Fruit fly (Drosophila melanogaster): ENCODE measurements around the gene CG31287.

Gene CG31287

dm6 chr3R:16231385-16232307, 28.5 kb downstream of the CG31287 start (continued):
- peak; percentile 55 for TF ChIP-seq fkh (GFP tag; optimal IDR thresholded peaks at IDR 0.05)
- peak; percentile 48 for TF ChIP-seq CG8319 (GFP tag; optimal IDR thresholded peaks at IDR 0.05)
- peak; percentile 88 for TF ChIP-seq Eip78C (GFP tag)
- TF ChIP-seq Sox14 (GFP tag; optimal IDR thresholded peaks at IDR 0.05), result peak; percentile 64
- TF ChIP-seq Sox102F (GFP tag; optimal IDR thresholded peaks at IDR 0.05), result peak; percentile 43
- peak; percentile 72 for TF ChIP-seq CG4318 (GFP tag; optimal IDR thresholded peaks at IDR 0.05)
- TF ChIP-seq CG32006 (GFP tag; optimal IDR thresholded peaks at IDR 0.05), result peak; percentile 88
- TF ChIP-seq Hr4 (GFP tag; optimal IDR thresholded peaks at IDR 0.05), result peak; percentile 85
- peak; percentile 20 to 72 for TF ChIP-seq salr (GFP tag; optimal IDR thresholded peaks at IDR 0.05)
- peak; percentile 78 for TF ChIP-seq CG10669 (GFP tag; optimal IDR thresholded peaks at IDR 0.05)
- TF ChIP-seq Eip93F (GFP tag; optimal IDR thresholded peaks at IDR 0.05), result peak; percentile 42
- no peak for TF ChIP-seq fd85E (GFP tag; optimal IDR thresholded peaks at IDR 0.05)
- no peak for TF ChIP-seq CG8119 (GFP tag; IDR thresholded peaks at IDR 0.05)
- peak; percentile 81 for TF ChIP-seq svp (GFP tag)
- peak; percentile 70 for TF ChIP-seq CG6276 (GFP tag; optimal IDR thresholded peaks at IDR 0.05)
- peak; percentile 58 for TF ChIP-seq Ets21C (GFP tag; optimal IDR thresholded peaks at IDR 0.05)
- peak; percentile 69 for TF ChIP-seq vri (GFP tag; optimal IDR thresholded peaks at IDR 0.05)
- TF ChIP-seq esn (GFP tag; optimal IDR thresholded peaks at IDR 0.05), result peak; percentile 70
- peak; percentile 71 for TF ChIP-seq achi (GFP tag; optimal IDR thresholded peaks at IDR 0.05)
- no peak for TF ChIP-seq Hr38 (GFP tag; optimal IDR thresholded peaks at IDR 0.05)
- TF ChIP-seq CG31627 (GFP tag; optimal IDR thresholded peaks at IDR 0.05), result peak; percentile 62
- peak; percentile 51 for TF ChIP-seq dsx (GFP tag; optimal IDR thresholded peaks at IDR 0.05; ENCODE audit: poor library complexity, severe bottlenecking)
- TF ChIP-seq CG34406 (GFP tag; optimal IDR thresholded peaks at IDR 0.05), result peak; percentile 43
- no peak for TF ChIP-seq CG15336 (GFP tag; IDR thresholded peaks at IDR 0.05)
- TF ChIP-seq Blimp-1 (GFP tag; optimal IDR thresholded peaks at IDR 0.05), result peak; percentile 3
- peak; percentile 76 for TF ChIP-seq fd59A (GFP tag; optimal IDR thresholded peaks at IDR 0.05)
- TF ChIP-seq topi (GFP tag; optimal IDR thresholded peaks at IDR 0.05), result peak; percentile 70
- TF ChIP-seq CG6792 (GFP tag; optimal IDR thresholded peaks at IDR 0.05), result peak; percentile 60
- TF ChIP-seq spab (GFP tag; optimal IDR thresholded peaks at IDR 0.05), result peak; percentile 68
- TF ChIP-seq Hr39 (GFP tag; optimal IDR thresholded peaks at IDR 0.05), result peak; percentile 78
- TF ChIP-seq CG11902 (GFP tag; optimal IDR thresholded peaks at IDR 0.05), result peak; percentile 71
- TF ChIP-seq CG6854 (GFP tag; optimal IDR thresholded peaks at IDR 0.05), result peak; percentile 27
- peak; percentile 80 for TF ChIP-seq Eip75B (GFP tag; optimal IDR thresholded peaks at IDR 0.05)
- no peak for TF ChIP-seq eg (GFP tag; IDR thresholded peaks at IDR 0.05)
- no peak for TF ChIP-seq Gug (GFP tag; IDR thresholded peaks at IDR 0.05)
- peak; percentile 42 for TF ChIP-seq cyc (GFP tag; optimal IDR thresholded peaks at IDR 0.05)

DNA sequence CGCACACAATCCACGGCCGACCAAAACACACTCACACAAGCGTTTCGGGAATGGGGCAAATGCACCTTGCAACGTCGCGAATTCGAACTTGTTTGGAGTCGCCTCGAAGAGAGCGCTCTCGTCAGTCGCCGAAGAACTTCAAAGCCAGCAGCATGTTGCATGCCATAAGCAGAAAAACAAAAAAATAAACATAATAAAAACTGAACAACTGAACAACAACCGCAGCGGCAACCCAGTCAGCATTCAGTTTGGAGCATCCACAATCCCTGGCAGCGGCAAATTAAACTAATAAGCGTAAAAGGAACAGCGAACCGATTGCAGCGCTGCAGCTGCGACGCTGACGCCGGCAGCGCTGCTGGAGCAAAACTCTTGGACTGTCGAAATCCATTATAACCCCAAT, 29.4 kb downstream of the CG31287 start:
- peak; percentile 36 for TF ChIP-seq Lpt (GFP tag; optimal IDR thresholded peaks at IDR 0.05)
- TF ChIP-seq CG16779 (tag; optimal IDR thresholded peaks at IDR 0.05), result peak; percentile 18
- TF ChIP-seq ss (GFP tag; optimal IDR thresholded peaks at IDR 0.05), result peak; percentile 23 to 41
- TF ChIP-seq Hr38 (GFP tag; optimal IDR thresholded peaks at IDR 0.05), result no peak
- TF ChIP-seq pdm3 (GFP tag; optimal IDR thresholded peaks at IDR 0.05), result no peak
- TF ChIP-seq CG6854 (GFP tag; optimal IDR thresholded peaks at IDR 0.05), result peak; percentile 88
- TF ChIP-seq Eip93F (GFP tag; optimal IDR thresholded peaks at IDR 0.05), result peak; percentile 18
- peak; percentile 44 for TF ChIP-seq CG6276 (GFP tag; optimal IDR thresholded peaks at IDR 0.05)

All from whole organism, prepupa.